Worm (Caenorhabditis elegans) whole organism, L1 larva: ENCODE measurements around the gene Y39A3A.3.

Experiments
- Y116A8C.19 ChIP-seq: sonication (generic microtip); optimal IDR thresholded peaks from 2 replicates; lab custom pipeline; 2016; ENCODE audit warnings: missing compliant biosample characterization, missing genetic modification characterization, borderline replicate concordance
- dsc-1 ChIP-seq: sonication (generic microtip); optimal IDR thresholded peaks from 2 replicates; lab custom pipeline; 2016; ENCODE audit warnings: mild to moderate bottlenecking, missing genetic modification characterization, missing compliant biosample characterization
- ets-5 ChIP-seq: fragments of 200-800 bp; sonication (Bioruptor generic); IDR thresholded peaks from 2 replicates; pipeline ENCODE4 v1.3.6; 2022; ENCODE audit warnings: missing genetic modification characterization, missing compliant biosample characterization
- fos-1 ChIP-seq: fragments of 150-350 bp; optimal IDR thresholded peaks from 2 replicates; lab custom pipeline; 2014; ENCODE audit warnings: missing biosample characterization, missing genetic modification characterization
- lsy-2 ChIP-seq, 2 experiments: fragments of 150-350 bp; optimal IDR thresholded peaks; 2 replicates each; lab custom pipeline; 2014; ENCODE audit warnings: missing biosample characterization in 2 of 2, missing genetic modification characterization in 2 of 2
- nhr-84 ChIP-seq: sonication (generic microtip); optimal IDR thresholded peaks from 2 replicates; lab custom pipeline; 2017; ENCODE audit warnings: missing biosample characterization, missing genetic modification characterization
- nhr-85 ChIP-seq: sonication (generic microtip); peaks from one replicate; lab custom pipeline; 2016; ENCODE audit warnings: missing genetic modification characterization, inconsistent platforms, missing compliant biosample characterization
- snpc-4 ChIP-seq: fragments of 150-350 bp; optimal IDR thresholded peaks from 2 replicates; lab custom pipeline; 2014; ENCODE audit warnings: missing biosample characterization, missing genetic modification characterization
- unc-130 ChIP-seq: fragments of 150-350 bp; optimal IDR thresholded peaks from 2 replicates; lab custom pipeline; 2017; ENCODE audit warnings: missing biosample characterization, missing genetic modification characterization, inconsistent platforms

DNA sequence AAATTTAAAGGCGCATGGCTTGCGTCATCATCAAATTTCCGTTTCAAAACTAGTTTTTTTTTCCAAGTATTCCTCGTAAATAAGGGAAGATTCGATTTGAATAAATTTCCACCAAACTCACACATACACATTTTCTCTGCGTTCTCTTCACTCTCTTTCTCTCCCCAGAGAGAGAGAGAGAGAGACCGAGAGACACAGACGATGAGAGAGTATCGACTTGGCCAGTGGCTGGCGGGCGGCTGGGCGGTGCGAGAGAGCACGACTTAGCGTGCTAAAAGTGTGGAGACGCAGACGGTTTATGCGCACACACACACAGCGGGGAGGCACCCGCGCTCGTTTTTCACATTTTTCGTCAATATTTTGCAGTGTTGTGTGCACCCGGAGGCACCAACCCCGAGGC, 32.7 kb upstream of the Y39A3A.3 start:
- TF ChIP-seq lsy-2 (tag; optimal IDR thresholded peaks at IDR 0.05; lab: Kevin White, UChicago): peak; percentile 78 to 81
- no peak for TF ChIP-seq nhr-84
- no peak for TF ChIP-seq ets-5 (GFP tag; lab: Robert Waterston, UW)
- TF ChIP-seq nhr-85 (tag; lab: Kevin White, UChicago): peak; percentile 91
- TF ChIP-seq Y116A8C.19 (tag; lab: Kevin White, UChicago): no peak
- TF ChIP-seq fos-1: peak; percentile 10
- TF ChIP-seq snpc-4 (tag; lab: Kevin White, UChicago): no peak
- no peak for TF ChIP-seq unc-130 (tag; lab: Kevin White, UChicago)
- peak; percentile 59 for TF ChIP-seq dsc-1
